Fruit fly (Drosophila melanogaster): Measurements from ENCODE around the gene xit.

Gene xit

dm6 chrX:6794826-6795225, 26.0 kb upstream of the xit start (continued):
- TF ChIP-seq CG9817 (tag; optimal IDR thresholded peaks at IDR 0.05) (no peak), chn (GFP tag; optimal IDR thresholded peaks at IDR 0.05) (no peak), CG14860 (GFP tag; IDR thresholded peaks at IDR 0.05; ENCODE audit: partially characterized antibody) (no peak), CG12219 (GFP tag; optimal IDR thresholded peaks at IDR 0.05) (no peak), lbe (GFP tag; optimal IDR thresholded peaks at IDR 0.05) (no peak), CG8478 (optimal IDR thresholded peaks at IDR 0.05) (no peak), inv (GFP tag; IDR thresholded peaks at IDR 0.05; ENCODE audit: partially characterized antibody) (no peak), CG5953 (GFP tag; IDR thresholded peaks at IDR 0.05) (peak; percentile 42; the same call in 1 of the 2 replicates), CG7928 (GFP tag; optimal IDR thresholded peaks at IDR 0.05) (no peak), sisA (GFP tag; IDR thresholded peaks at IDR 0.05) (peak; percentile 31; the same call in 1 of the 2 replicates), CG8765 (GFP tag; IDR thresholded peaks at IDR 0.05) (no peak), dysf (GFP tag; IDR thresholded peaks at IDR 0.05) (0 out of 3 replicates have a peak, but pooled peaks have one; percentile 18), CG10979 (tag; optimal IDR thresholded peaks at IDR 0.05) (no peak), ssp (GFP tag; IDR thresholded peaks at IDR 0.05) (0 out of 2 replicates have a peak, but pooled peaks have one; percentile 12), esg (GFP tag; conservative IDR thresholded peaks at IDR 0.05) (0 out of 2 replicates have a peak, but pooled peaks have one; percentile 21), Hr3 (GFP tag; optimal IDR thresholded peaks at IDR 0.05) (no peak), CG15514 (GFP tag; optimal IDR thresholded peaks at IDR 0.05) (no peak), Stat92E (GFP tag; optimal IDR thresholded peaks at IDR 0.05) (no peak), CG4617 (GFP tag; optimal IDR thresholded peaks at IDR 0.05; ENCODE audit: borderline replicate concordance) (no peak), Usf (GFP tag; optimal IDR thresholded peaks at IDR 0.05) (no peak), CG9727 (GFP tag; optimal IDR thresholded peaks at IDR 0.05) (no peak), CG4328 (GFP tag; optimal IDR thresholded peaks at IDR 0.05) (no peak), Nf-YA (GFP tag; IDR thresholded peaks at IDR 0.05) (no peak), NC2β (GFP tag; optimal IDR thresholded peaks at IDR 0.05) (no peak), D (optimal IDR thresholded peaks at IDR 0.05) (no peak), D (GFP tag; optimal IDR thresholded peaks at IDR 0.05) (peak; percentile 20), Doc3 (GFP tag; IDR thresholded peaks at IDR 0.05; ENCODE audit: partially characterized antibody) (no peak), dimm (GFP tag; IDR thresholded peaks at IDR 0.05) (no peak), ab (GFP tag; optimal IDR thresholded peaks at IDR 0.05) (no peak), MTF-1 (GFP tag; optimal IDR thresholded peaks at IDR 0.05; ENCODE audit: borderline replicate concordance) (no peak), CG4707 (GFP tag; optimal IDR thresholded peaks at IDR 0.05) (no peak), CG2199 (GFP tag; IDR thresholded peaks at IDR 0.05) (no peak), MBD-R2 (GFP tag; IDR thresholded peaks at IDR 0.05) (no peak), CG8924 (tag; optimal IDR thresholded peaks at IDR 0.05) (no peak), peb (GFP tag; IDR thresholded peaks at IDR 0.05) (no peak), unpg (GFP tag; optimal IDR thresholded peaks at IDR 0.05) (no peak), CG11695 (GFP tag; IDR thresholded peaks at IDR 0.05) (no peak), Trl (optimal IDR thresholded peaks at IDR 0.05) (no peak), Trl (GFP tag; optimal IDR thresholded peaks at IDR 0.05) (no peak), hth (optimal IDR thresholded peaks at IDR 0.05) (no peak), org-1 (GFP tag; optimal IDR thresholded peaks at IDR 0.05) (no peak), psq (GFP tag; optimal IDR thresholded peaks at IDR 0.05) (no peak), CG9437 (GFP tag; optimal IDR thresholded peaks at IDR 0.05) (no peak), CG9797 (GFP tag; optimal IDR thresholded peaks at IDR 0.05) (no peak), Pdp1 (GFP tag; optimal IDR thresholded peaks at IDR 0.05) (no peak), CG14441 (GFP tag; IDR thresholded peaks at IDR 0.05) (no peak), B-H2 (GFP tag; optimal IDR thresholded peaks at IDR 0.05) (no peak), aop (GFP tag; IDR thresholded peaks at IDR 0.05) (no peak), CoRest (tag; optimal IDR thresholded peaks at IDR 0.05) (no peak), CG9932 (GFP tag; IDR thresholded peaks at IDR 0.05) (no peak; the same call in 1 of the 2 replicates), CG5245 (GFP tag; optimal IDR thresholded peaks at IDR 0.05) (no peak), pho (GFP tag; optimal IDR thresholded peaks at IDR 0.05) (no peak), gro (GFP tag; optimal IDR thresholded peaks at IDR 0.05) (no peak)
